Worm (Caenorhabditis elegans): ENCODE data around the gene cnnm-2.

Gene cnnm-2

ce11 chrX:8810908-8811307, 997 bp upstream of the cnnm-2 start, which contains the start of gene R04E5.9 (continued):
- TF ChIP-seq lir-1 (GFP tag; conservative IDR thresholded peaks at IDR 0.05) = peak; percentile 65; the same call in 1 of the 2 replicates
- TF ChIP-seq ceh-58 (GFP tag; IDR thresholded peaks at IDR 0.05) = no peak
- peak; percentile 91 for TF ChIP-seq lin-40 (tag; optimal IDR thresholded peaks at IDR 0.05)
- TF ChIP-seq F55B11.4 (tag; optimal IDR thresholded peaks at IDR 0.05; ENCODE audit: borderline replicate concordance, insufficient read depth) = no peak
- no peak for TF ChIP-seq Y79H2A.3 (GFP tag; conservative IDR thresholded peaks at IDR 0.05)
- TF ChIP-seq repo-1 (tag; optimal IDR thresholded peaks at IDR 0.05) = no peak
- no peak; the same call in 1 of the 2 replicates for TF ChIP-seq rcor-1 (GFP tag; IDR thresholded peaks at IDR 0.05)
- TF ChIP-seq xnd-1 (tag; optimal IDR thresholded peaks at IDR 0.05) = no peak
- TF ChIP-seq egl-44 (GFP tag; IDR thresholded peaks at IDR 0.05) = peak; percentile 61; the same call in 1 of the 2 replicates
- no peak for TF ChIP-seq ZK185.1 (tag; optimal IDR thresholded peaks at IDR 0.05; ENCODE audit: poor library complexity, severe bottlenecking)
- TF ChIP-seq T07F8.4 (tag; optimal IDR thresholded peaks at IDR 0.05) = no peak
- no peak for TF ChIP-seq ama-1 (optimal IDR thresholded peaks at IDR 0.05)
- TF ChIP-seq ama-1 (GFP tag; optimal IDR thresholded peaks at IDR 0.05) = peak in 1 of 2 experiments; percentile 0
- TF ChIP-seq ccch-3 (GFP tag; optimal IDR thresholded peaks at IDR 0.05) = no peak
- TF ChIP-seq ets-4 (GFP tag; optimal IDR thresholded peaks at IDR 0.05) = peak; percentile 91
- TF ChIP-seq somi-1 (GFP tag; optimal IDR thresholded peaks at IDR 0.05) = peak; percentile 44
- peak; percentile 24; the same call in 1 of the 2 replicates for TF ChIP-seq Y67H2A.10 (GFP tag; conservative IDR thresholded peaks at IDR 0.05)
- no peak for TF ChIP-seq snpc-3.4 (tag; optimal IDR thresholded peaks at IDR 0.05)
- no peak for TF ChIP-seq Y53G8AR.9 (GFP tag; conservative IDR thresholded peaks at IDR 0.05)
- TF ChIP-seq pbrm-1 (GFP tag; IDR thresholded peaks at IDR 0.05) = peak; percentile 66; the same call in 1 of the 2 replicates
- 0 out of 2 replicates have a peak, but pooled peaks have one; percentile 16 for TF ChIP-seq ekl-4 (GFP tag; IDR thresholded peaks at IDR 0.05)
- peak; percentile 45 for TF ChIP-seq athp-1 (tag; optimal IDR thresholded peaks at IDR 0.05)
- peak; percentile 4 for TF ChIP-seq mxl-1 (tag; optimal IDR thresholded peaks at IDR 0.05)
- TF ChIP-seq ztf-26 (tag; optimal IDR thresholded peaks at IDR 0.05) = peak; percentile 69
- no peak for TF ChIP-seq rpc-1 (optimal IDR thresholded peaks at IDR 0.05)
- no peak for TF ChIP-seq rpc-1 (tag; optimal IDR thresholded peaks at IDR 0.05)
- no peak for TF ChIP-seq attf-6 (GFP tag; IDR thresholded peaks at IDR 0.05)
- peak; percentile 69; the same call in 1 of the 2 replicates for TF ChIP-seq K11D2.4 (GFP tag; IDR thresholded peaks at IDR 0.05)
- no peak for TF ChIP-seq sdz-38 (tag; optimal IDR thresholded peaks at IDR 0.05)
- TF ChIP-seq mcd-1 (GFP tag; IDR thresholded peaks at IDR 0.05) = peak; percentile 61
- peak; percentile 93 for TF ChIP-seq attf-5 (GFP tag; optimal IDR thresholded peaks at IDR 0.05)
- TF ChIP-seq sea-2 (GFP tag; IDR thresholded peaks at IDR 0.05) = no peak
- TF ChIP-seq nhr-179 (tag; optimal IDR thresholded peaks at IDR 0.05) = peak; percentile 17
- no peak for TF ChIP-seq mes-4 (tag; optimal IDR thresholded peaks at IDR 0.05)
- TF ChIP-seq tlf-1 (GFP tag; optimal IDR thresholded peaks at IDR 0.05) = peak; percentile 34
- TF ChIP-seq lag-1 (GFP tag; IDR thresholded peaks at IDR 0.05) = no peak
- no peak for TF ChIP-seq Y56A3A.18 (GFP tag; IDR thresholded peaks at IDR 0.05)
- TF ChIP-seq tbx-9 (tag; optimal IDR thresholded peaks at IDR 0.05; ENCODE audit: borderline replicate concordance) = no peak
- TF ChIP-seq zfh-2 (GFP tag; conservative IDR thresholded peaks at IDR 0.05) = peak; percentile 97
- TF ChIP-seq lin-54 (GFP tag; optimal IDR thresholded peaks at IDR 0.05) = peak; percentile 50
- TF ChIP-seq Y95B8A.8 (GFP tag; IDR thresholded peaks at IDR 0.05) = no peak
- TF ChIP-seq ztf-28 (GFP tag; IDR thresholded peaks at IDR 0.05) = no peak
- TF ChIP-seq F33H1.4 (GFP tag; IDR thresholded peaks at IDR 0.05) = no peak
- TF ChIP-seq aptf-3 (GFP tag; IDR thresholded peaks at IDR 0.05) = no peak
- no peak for TF ChIP-seq unc-130 (GFP tag; optimal IDR thresholded peaks at IDR 0.05)
- TF ChIP-seq B0261.1 (tag; optimal IDR thresholded peaks at IDR 0.05) = peak; percentile 22
- no peak for TF ChIP-seq lsy-27 (tag; optimal IDR thresholded peaks at IDR 0.05; ENCODE audit: borderline replicate concordance, insufficient read depth)
- peak; percentile 89 for TF ChIP-seq madf-3 (GFP tag; IDR thresholded peaks at IDR 0.05)
- TF ChIP-seq dox-1 (GFP tag; IDR thresholded peaks at IDR 0.05) = peak; percentile 91
- no peak for TF ChIP-seq F37B4.10 (GFP tag; IDR thresholded peaks at IDR 0.05)
